Fruit fly (Drosophila melanogaster): ENCODE data around the gene Pdha.

- TF ChIP-seq CTCF (optimal IDR thresholded peaks at IDR 0.05) (no peak), CG8478 (optimal IDR thresholded peaks at IDR 0.05) (no peak)
Measured at dm6 chrX:4691226-4691625, 10.9 kb upstream of the Pdha start.
